Worm (Caenorhabditis elegans) whole organism, L1 larva: ENCODE results near the gene abu-12.

Source experiments
- aha-1 ChIP-seq: fragments of 150-350 bp; optimal IDR thresholded peaks from 2 replicates; lab custom pipeline; 2014; ENCODE audit warnings: missing biosample characterization, missing genetic modification characterization
- ama-1 ChIP-seq: fragments of 150-350 bp; optimal IDR thresholded peaks from 2 replicates; lab custom pipeline; 2014
- blmp-1 ChIP-seq: fragments of 150-350 bp; optimal IDR thresholded peaks from 2 replicates; lab custom pipeline; 2014; ENCODE audit warnings: missing biosample characterization, missing genetic modification characterization
- ceh-8 ChIP-seq: fragments of 200-800 bp; sonication (Bioruptor generic); optimal IDR thresholded peaks from 2 replicates; lab custom pipeline; 2018; ENCODE audit warnings: mild to moderate bottlenecking, missing genetic modification characterization, moderate library complexity, missing compliant biosample characterization
- ceh-82 ChIP-seq, 3 experiments: fragments of 150-350 bp in 1 of 3; sonication (generic microtip) in 2 of 3; optimal IDR thresholded peaks; 2 replicates each; lab custom pipeline; 2014 to 2017; ENCODE audit warnings: missing biosample characterization in 3 of 3, missing genetic modification characterization in 3 of 3
- dsc-1 ChIP-seq: sonication (generic microtip); optimal IDR thresholded peaks from 2 replicates; lab custom pipeline; 2016; ENCODE audit warnings: mild to moderate bottlenecking, missing genetic modification characterization, missing compliant biosample characterization
- efl-1 ChIP-seq, 4 experiments: fragments of 150-350 bp; optimal IDR thresholded peaks in 3 of 4; peaks in 1 of 4; 1 replicate in 1 of 4; 2 replicates in 3 of 4; lab custom pipeline; 2014; ENCODE audit warnings: missing biosample characterization in 2 of 4, missing genetic modification characterization in 2 of 4, missing genetic modification reagents in 2 of 4
- efl-3 ChIP-seq: fragments of 200-800 bp; sonication (Bioruptor generic); optimal IDR thresholded peaks from 2 replicates; lab custom pipeline; 2018; ENCODE audit warnings: mild to moderate bottlenecking, missing genetic modification characterization, missing compliant biosample characterization
- egl-13 ChIP-seq: sonication (generic microtip); optimal IDR thresholded peaks from 2 replicates; lab custom pipeline; 2016; ENCODE audit warnings: missing genotype, missing genetic modification reagents, missing genetic modification characterization, missing compliant biosample characterization
- egl-27 ChIP-seq, 2 experiments: fragments of 150-350 bp in 1 of 2; sonication (generic microtip); optimal IDR thresholded peaks; 3 replicates each; lab custom pipeline; 2017 to 2018; ENCODE audit warnings: missing biosample characterization in 2 of 2, missing genetic modification characterization in 2 of 2, missing genetic modification reagents in 2 of 2
- ets-5 ChIP-seq: fragments of 200-800 bp; sonication (Bioruptor generic); IDR thresholded peaks from 2 replicates; pipeline ENCODE4 v1.3.6; 2022; ENCODE audit warnings: missing genetic modification characterization, missing compliant biosample characterization
- fkh-4 ChIP-seq: sonication (generic microtip); optimal IDR thresholded peaks from 2 replicates; lab custom pipeline; 2016; ENCODE audit warnings: missing compliant biosample characterization, missing genetic modification characterization, borderline replicate concordance
- fos-1 ChIP-seq: fragments of 150-350 bp; optimal IDR thresholded peaks from 2 replicates; lab custom pipeline; 2014; ENCODE audit warnings: missing biosample characterization, missing genetic modification characterization
- hlh-17 ChIP-seq: fragments of 200-800 bp; sonication (Bioruptor generic); optimal IDR thresholded peaks from 2 replicates; lab custom pipeline; 2018; ENCODE audit warnings: missing genetic modification characterization, mild to moderate bottlenecking, missing compliant biosample characterization, moderate library complexity, borderline replicate concordance
- hlh-4 ChIP-seq: sonication (generic microtip); optimal IDR thresholded peaks from 2 replicates; lab custom pipeline; 2016; ENCODE audit warnings: mild to moderate bottlenecking, missing genetic modification characterization, missing compliant biosample characterization
- hpl-2 ChIP-seq: fragments of 150-350 bp; optimal IDR thresholded peaks from 2 replicates; lab custom pipeline; 2014; ENCODE audit warnings: missing biosample characterization, missing genetic modification reagents, missing genetic modification characterization
- lin-14 ChIP-seq: fragments of 200-800 bp; sonication (Bioruptor generic); optimal IDR thresholded peaks from 2 replicates; lab custom pipeline; 2018; ENCODE audit warnings: mild to moderate bottlenecking, missing genetic modification characterization, moderate library complexity, missing compliant biosample characterization
- lin-15B ChIP-seq: fragments of 150-350 bp; sonication (generic microtip); optimal IDR thresholded peaks from 3 replicates; lab custom pipeline; 2014; ENCODE audit warnings: missing biosample characterization, missing genetic modification characterization
- lin-35 ChIP-seq, 2 experiments: fragments of 150-350 bp; optimal IDR thresholded peaks; 2 replicates each; lab custom pipeline; 2014; ENCODE audit warnings: missing biosample characterization in 2 of 2, missing genetic modification characterization in 2 of 2, missing genetic modification reagents in 2 of 2
- lir-3 ChIP-seq: sonication (generic microtip); optimal IDR thresholded peaks from 2 replicates; lab custom pipeline; 2016; ENCODE audit warnings: mild to moderate bottlenecking, missing genetic modification characterization, moderate library complexity, missing compliant biosample characterization; ENCODE audit not compliant: poor library complexity
- lsy-2 ChIP-seq, 2 experiments: fragments of 150-350 bp; optimal IDR thresholded peaks; 2 replicates each; lab custom pipeline; 2014; ENCODE audit warnings: missing biosample characterization in 2 of 2, missing genetic modification characterization in 2 of 2
- mep-1 ChIP-seq: fragments of 150-350 bp; optimal IDR thresholded peaks from 2 replicates; lab custom pipeline; 2014; ENCODE audit warnings: missing biosample characterization, missing genetic modification characterization
- nhr-11 ChIP-seq: fragments of 150-350 bp; optimal IDR thresholded peaks from 2 replicates; lab custom pipeline; 2014; ENCODE audit warnings: missing biosample characterization, missing genetic modification characterization
- nhr-12 ChIP-seq: sonication (generic microtip); optimal IDR thresholded peaks from 2 replicates; lab custom pipeline; 2017; ENCODE audit warnings: missing biosample characterization, missing genetic modification characterization
- nhr-20 ChIP-seq: sonication (generic microtip); optimal IDR thresholded peaks from 2 replicates; lab custom pipeline; 2016; ENCODE audit warnings: mild to moderate bottlenecking, missing genetic modification characterization, missing compliant biosample characterization
- nhr-28 ChIP-seq: fragments of 150-350 bp; optimal IDR thresholded peaks from 2 replicates; lab custom pipeline; 2014; ENCODE audit warnings: missing biosample characterization, missing genetic modification characterization
- nhr-71 ChIP-seq: sonication (generic microtip); optimal IDR thresholded peaks from 2 replicates; lab custom pipeline; 2016; ENCODE audit warnings: mild to moderate bottlenecking, missing genetic modification characterization, moderate library complexity, missing compliant biosample characterization
- nhr-76 ChIP-seq: sonication (generic microtip); optimal IDR thresholded peaks from 2 replicates; lab custom pipeline; 2017; ENCODE audit warnings: missing biosample characterization, missing genetic modification characterization
- nhr-84 ChIP-seq: sonication (generic microtip); optimal IDR thresholded peaks from 2 replicates; lab custom pipeline; 2017; ENCODE audit warnings: missing biosample characterization, missing genetic modification characterization
- nhr-90 ChIP-seq: sonication (generic microtip); optimal IDR thresholded peaks from 2 replicates; lab custom pipeline; 2016; ENCODE audit warnings: mild to moderate bottlenecking, missing genetic modification characterization, missing compliant biosample characterization; ENCODE audit not compliant: poor library complexity
- pag-3 ChIP-seq: sonication (generic microtip); optimal IDR thresholded peaks from 2 replicates; lab custom pipeline; 2017; ENCODE audit warnings: missing genetic modification characterization, mild to moderate bottlenecking, missing compliant biosample characterization, antibody characterized with exemption, borderline replicate concordance; ENCODE audit not compliant: insufficient read depth
- pqm-1 ChIP-seq: sonication (generic microtip); optimal IDR thresholded peaks from 3 replicates; lab custom pipeline; 2017; ENCODE audit warnings: missing biosample characterization, missing genetic modification characterization
- rnt-1 ChIP-seq: sonication (generic microtip); optimal IDR thresholded peaks from 2 replicates; lab custom pipeline; 2016; ENCODE audit warnings: mild to moderate bottlenecking, missing genetic modification characterization, moderate library complexity, missing compliant biosample characterization
- snpc-4 ChIP-seq: fragments of 150-350 bp; optimal IDR thresholded peaks from 2 replicates; lab custom pipeline; 2014; ENCODE audit warnings: missing biosample characterization, missing genetic modification characterization
- snu-23 ChIP-seq: sonication (generic microtip); optimal IDR thresholded peaks from 2 replicates; lab custom pipeline; 2016; ENCODE audit warnings: missing genetic modification characterization, missing compliant biosample characterization
- sox-4 ChIP-seq: sonication (generic microtip); optimal IDR thresholded peaks from 2 replicates; lab custom pipeline; 2016; ENCODE audit warnings: missing genetic modification characterization, missing compliant biosample characterization
- tbx-2 ChIP-seq: sonication (generic microtip); optimal IDR thresholded peaks from 2 replicates; lab custom pipeline; 2016; ENCODE audit warnings: missing genetic modification characterization, missing compliant biosample characterization
- tlp-1 ChIP-seq: fragments of 150-350 bp; optimal IDR thresholded peaks from 2 replicates; lab custom pipeline; 2014; ENCODE audit warnings: missing biosample characterization, missing genetic modification characterization
- unc-130 ChIP-seq: fragments of 150-350 bp; optimal IDR thresholded peaks from 2 replicates; lab custom pipeline; 2017; ENCODE audit warnings: missing biosample characterization, missing genetic modification characterization, inconsistent platforms
- unc-30 ChIP-seq: sonication (generic microtip); optimal IDR thresholded peaks from 2 replicates; lab custom pipeline; 2017; ENCODE audit warnings: missing biosample characterization, missing genetic modification characterization
- unc-62 ChIP-seq: fragments of 150-350 bp; optimal IDR thresholded peaks from 2 replicates; lab custom pipeline; 2014; ENCODE audit warnings: missing biosample characterization, missing genetic modification reagents, missing genetic modification characterization
- unc-86 ChIP-seq: sonication (generic microtip); optimal IDR thresholded peaks from 2 replicates; lab custom pipeline; 2016; ENCODE audit warnings: missing genetic modification characterization, missing compliant biosample characterization
- unc-98 ChIP-seq: fragments of 200-800 bp; sonication (Bioruptor generic); IDR thresholded peaks from 2 replicates; pipeline ENCODE4 v1.3.6; 2022; ENCODE audit warnings: missing genetic modification characterization, missing compliant biosample characterization
- xbp-1 ChIP-seq: sonication (generic microtip); optimal IDR thresholded peaks from 2 replicates; lab custom pipeline; 2016; ENCODE audit warnings: missing genetic modification characterization, missing compliant biosample characterization
- zip-4 ChIP-seq: fragments of 200-800 bp; sonication (Bioruptor generic); optimal IDR thresholded peaks from 2 replicates; lab custom pipeline; 2018; ENCODE audit warnings: mild to moderate bottlenecking, missing genetic modification characterization, moderate library complexity, missing compliant biosample characterization
- ztf-11 ChIP-seq, 2 experiments: sonication (generic microtip); optimal IDR thresholded peaks; 2 replicates each; lab custom pipeline; 2016 to 2017; ENCODE audit warnings: missing genetic modification characterization in 2 of 2, missing biosample characterization in 1 of 2, missing compliant biosample characterization in 1 of 2

Gene abu-12

DNA sequence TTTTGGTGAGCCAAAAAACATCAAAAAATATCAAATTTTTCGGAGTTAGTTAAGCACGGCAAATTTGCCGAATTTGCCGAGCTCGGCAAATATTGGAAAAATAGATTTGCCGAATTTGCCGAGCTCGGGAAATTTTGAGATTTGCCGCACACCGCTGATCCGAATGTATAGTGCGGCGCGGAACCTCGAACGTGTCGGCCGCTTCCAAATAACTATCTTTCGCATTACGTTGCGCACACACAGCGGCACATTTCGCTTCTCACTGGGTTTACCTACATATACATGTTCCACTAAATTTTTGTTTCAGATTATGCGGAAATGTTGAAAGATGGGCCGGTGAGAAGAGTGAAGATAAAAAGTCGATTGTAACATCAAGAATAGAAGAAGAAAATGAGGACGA is 39.4 kb upstream of the abu-12 start:
- TF ChIP-seq hpl-2 (GFP tag; lab: Kevin White, UChicago): no peak
- no peak for TF ChIP-seq efl-1 (optimal IDR thresholded peaks at IDR 0.05; lab: Kevin White, UChicago)
- no peak for TF ChIP-seq efl-1 (GFP tag; optimal IDR thresholded peaks at IDR 0.05 in 1 of 2; lab: Kevin White, UChicago)
- peak; percentile 42 for TF ChIP-seq snpc-4
- TF ChIP-seq, all 84 proteins: peak for 1

DNA sequence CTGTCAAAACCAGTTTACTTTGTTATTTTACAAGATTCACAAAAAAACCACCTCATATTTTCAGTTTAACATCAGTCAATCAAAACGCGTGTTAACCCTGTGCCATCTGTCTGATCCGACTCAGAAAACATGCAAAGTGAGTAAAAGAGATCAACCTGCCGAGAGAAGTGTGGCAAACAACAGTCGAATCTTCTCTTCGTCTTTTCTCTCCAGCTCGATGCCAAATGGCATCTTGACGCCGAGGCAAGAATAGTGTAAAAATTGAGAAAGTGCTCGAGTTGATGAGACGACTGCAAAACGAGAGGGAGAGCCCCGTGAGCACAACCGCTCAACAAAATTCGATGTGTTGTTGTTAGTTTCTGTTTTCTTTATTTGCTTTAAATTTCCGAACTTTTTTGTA is 35.5 kb upstream of the abu-12 start, which contains the start of gene B0310.1:
TSS of gene B0310.1 (plus strand) at position 310 of the 400 bp plus-strand sequence.
- TF ChIP-seq ceh-8: no peak
- peak; percentile 33 for TF ChIP-seq dsc-1 (tag; lab: Kevin White, UChicago)
- TF ChIP-seq lsy-2 (tag; optimal IDR thresholded peaks at IDR 0.05; lab: Kevin White, UChicago): peak in 1 of 2 experiments; percentile 3
- no peak for TF ChIP-seq tbx-2 (tag; lab: Kevin White, UChicago)
- peak; percentile 40 for TF ChIP-seq snu-23 (GFP tag; lab: Kevin White, UChicago)
- peak; percentile 53 for TF ChIP-seq rnt-1 (tag; lab: Kevin White, UChicago)
- peak; percentile 51 for TF ChIP-seq lin-14 (GFP tag; lab: Kevin White, UChicago)
- TF ChIP-seq pag-3 (tag; lab: Kevin White, UChicago): peak; percentile 98
- TF ChIP-seq lir-3 (tag; lab: Kevin White, UChicago): no peak
- TF ChIP-seq fos-1 (tag; lab: Kevin White, UChicago): no peak
- no peak for TF ChIP-seq ztf-11 (tag; optimal IDR thresholded peaks at IDR 0.05; lab: Kevin White, UChicago)
- peak; percentile 31 for TF ChIP-seq nhr-71 (tag; lab: Kevin White, UChicago)

DNA sequence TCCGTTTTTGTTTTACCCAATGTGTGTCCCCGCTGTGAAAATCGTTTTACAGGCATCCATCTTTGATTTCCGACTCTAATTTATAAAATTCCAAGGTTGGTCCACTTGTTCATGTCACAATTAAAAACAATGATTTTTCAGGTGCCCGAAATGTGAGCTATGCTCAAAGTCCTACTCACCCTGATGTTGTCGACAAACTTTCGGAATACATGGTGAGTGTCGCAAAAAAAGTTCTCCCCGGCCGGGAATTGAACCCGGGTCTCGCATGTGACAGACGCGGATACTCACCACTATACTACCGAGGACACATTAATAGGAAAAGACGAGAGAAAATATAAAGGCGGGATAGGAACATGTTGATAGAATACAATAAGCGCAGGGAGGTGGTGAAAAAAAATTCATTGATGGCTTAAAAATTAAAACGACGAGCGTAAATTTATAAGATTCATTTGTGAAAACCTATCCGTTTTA is 32.3 kb upstream of the abu-12 start, which contains the start of gene egl-17:
TSS of gene egl-17 (plus strand) at position 51 of the 471 bp plus-strand sequence.
- TF ChIP-seq unc-62 (GFP tag; lab: Kevin White, UChicago) (no peak), tlp-1 (tag; lab: Kevin White, UChicago) (no peak), xbp-1 (tag; lab: Kevin White, UChicago) (peak; percentile 44), hlh-17 (GFP tag; lab: Kevin White, UChicago) (no peak), fkh-4 (no peak), nhr-12 (no peak), nhr-76 (tag; lab: Kevin White, UChicago) (no peak), hpl-2 (GFP tag; lab: Kevin White, UChicago) (no peak), ets-5 (no peak), lin-15B (no peak), unc-98 (0 out of 2 replicates have a peak, but pooled peaks have one; percentile 23), nhr-71 (tag; lab: Kevin White, UChicago) (peak; percentile 72), lir-3 (tag; lab: Kevin White, UChicago) (peak; percentile 51), nhr-90 (peak; percentile 71), mep-1 (peak; percentile 65), ama-1 (lab: Kevin White, UChicago) (no peak), aha-1 (tag; lab: Kevin White, UChicago) (no peak), nhr-28 (tag; lab: Kevin White, UChicago) (no peak), nhr-20 (tag; lab: Kevin White, UChicago) (peak; percentile 53), lin-14 (GFP tag; lab: Kevin White, UChicago) (peak; percentile 63), egl-27 (tag; optimal IDR thresholded peaks at IDR 0.05; lab: Kevin White, UChicago) (no peak), egl-13 (tag; lab: Kevin White, UChicago) (no peak), ztf-11 (tag; optimal IDR thresholded peaks at IDR 0.05; lab: Kevin White, UChicago) (no peak), pag-3 (tag; lab: Kevin White, UChicago) (no peak), unc-86 (tag; lab: Kevin White, UChicago) (no peak), zip-4 (no peak), nhr-11 (tag; lab: Kevin White, UChicago) (no peak), unc-30 (tag; lab: Kevin White, UChicago) (no peak), blmp-1 (tag; lab: Kevin White, UChicago) (no peak), efl-3 (no peak), hlh-4 (no peak), sox-4 (tag; lab: Kevin White, UChicago) (peak; percentile 9), ceh-82 (tag; optimal IDR thresholded peaks at IDR 0.05; lab: Kevin White, UChicago) (peak; percentile 32 to 72 (median 57)), rnt-1 (tag; lab: Kevin White, UChicago) (peak; percentile 78), unc-130 (tag; lab: Kevin White, UChicago) (no peak), nhr-84 (tag; lab: Kevin White, UChicago) (no peak), pqm-1 (no peak), snpc-4 (peak; percentile 53), lin-35 (GFP tag; optimal IDR thresholded peaks at IDR 0.05; lab: Kevin White, UChicago) (peak in 1 of 2 experiments; percentile 71), tbx-2 (tag; lab: Kevin White, UChicago) (peak; percentile 45)
